Worm (Caenorhabditis elegans) whole organism, mixed stage, embryonic: ENCODE measurements around the gene nhr-67.

Source experiments
- M03D4.4 ChIP-seq: sonication (generic microtip); optimal IDR thresholded peaks from 2 replicates; lab custom pipeline; 2017; ENCODE audit warnings: mild to moderate bottlenecking, missing genetic modification characterization, missing compliant biosample characterization
- bed-3 ChIP-seq: fragments of 200-800 bp; sonication (Bioruptor generic); optimal IDR thresholded peaks from 3 replicates; lab custom pipeline; 2018; ENCODE audit warnings: mild to moderate bottlenecking, missing genetic modification characterization, moderate library complexity, missing compliant biosample characterization
- blmp-1 ChIP-seq: fragments of 150-350 bp; optimal IDR thresholded peaks from 2 replicates; lab custom pipeline; 2014; ENCODE audit warnings: missing biosample characterization, missing genetic modification characterization
- ceh-39 ChIP-seq: fragments of 150-350 bp; optimal IDR thresholded peaks from 2 replicates; lab custom pipeline; 2014; ENCODE audit warnings: missing biosample characterization, missing genetic modification characterization
- ceh-43 ChIP-seq: fragments of 200-800 bp; sonication (Bioruptor generic); optimal IDR thresholded peaks from 2 replicates; lab custom pipeline; 2018; ENCODE audit warnings: mild to moderate bottlenecking, missing genetic modification characterization, moderate library complexity, missing compliant biosample characterization
- ceh-83 ChIP-seq: fragments of 200-800 bp; sonication (Bioruptor generic); optimal IDR thresholded peaks from 2 replicates; lab custom pipeline; 2018; ENCODE audit warnings: mild to moderate bottlenecking, missing genetic modification characterization, missing compliant biosample characterization
- ces-1 ChIP-seq: fragments of 150-350 bp; optimal IDR thresholded peaks from 2 replicates; lab custom pipeline; 2014; ENCODE audit warnings: missing biosample characterization, missing genetic modification reagents, missing genetic modification characterization
- cnd-1 ChIP-seq: fragments of 200-800 bp; sonication (Bioruptor generic); optimal IDR thresholded peaks from 2 replicates; lab custom pipeline; 2018; ENCODE audit warnings: mild to moderate bottlenecking, missing genetic modification characterization, missing compliant biosample characterization
- drap-1 ChIP-seq: fragments of 200-800 bp; sonication (Bioruptor generic); optimal IDR thresholded peaks from 3 replicates; lab custom pipeline; 2018; ENCODE audit warnings: mild to moderate bottlenecking, missing genetic modification characterization, missing compliant biosample characterization
- elt-1 ChIP-seq: sonication (generic microtip); optimal IDR thresholded peaks from 2 replicates; lab custom pipeline; 2017; ENCODE audit warnings: missing genetic modification characterization, mild to moderate bottlenecking, missing compliant biosample characterization, antibody characterized with exemption, moderate library complexity, borderline replicate concordance; ENCODE audit not compliant: insufficient read depth
- elt-3 ChIP-seq: fragments of 150-350 bp; optimal IDR thresholded peaks from 2 replicates; lab custom pipeline; 2014; ENCODE audit warnings: missing biosample characterization, missing genetic modification characterization
- flh-1 ChIP-seq: fragments of 200-800 bp; sonication (Bioruptor generic); optimal IDR thresholded peaks from 2 replicates; lab custom pipeline; 2018; ENCODE audit warnings: mild to moderate bottlenecking, missing genetic modification characterization, moderate library complexity, missing compliant biosample characterization
- ham-2 ChIP-seq: fragments of 200-800 bp; sonication (Bioruptor generic); optimal IDR thresholded peaks from 2 replicates; lab custom pipeline; 2018; ENCODE audit warnings: mild to moderate bottlenecking, missing genetic modification characterization, missing compliant biosample characterization
- hlh-1 ChIP-seq: fragments of 150-350 bp; optimal IDR thresholded peaks from 2 replicates; lab custom pipeline; 2014; ENCODE audit warnings: missing biosample characterization, missing genetic modification reagents, missing genetic modification characterization
- lin-13 ChIP-seq: fragments of 150-350 bp; optimal IDR thresholded peaks from 2 replicates; lab custom pipeline; 2014; ENCODE audit warnings: missing biosample characterization, missing genetic modification characterization
- lin-32 ChIP-seq: fragments of 200-800 bp; sonication (Bioruptor generic); optimal IDR thresholded peaks from 2 replicates; lab custom pipeline; 2018; ENCODE audit warnings: mild to moderate bottlenecking, missing genetic modification characterization, missing compliant biosample characterization
- lsy-2 ChIP-seq: fragments of 150-350 bp; optimal IDR thresholded peaks from 2 replicates; lab custom pipeline; 2014; ENCODE audit warnings: missing biosample characterization, missing genetic modification characterization
- mab-5 ChIP-seq: fragments of 150-350 bp; optimal IDR thresholded peaks from 2 replicates; lab custom pipeline; 2014; ENCODE audit warnings: missing biosample characterization, missing genetic modification characterization
- mep-1 ChIP-seq: fragments of 150-350 bp; optimal IDR thresholded peaks from 2 replicates; lab custom pipeline; 2017; ENCODE audit warnings: missing biosample characterization, missing genetic modification reagents, missing genetic modification characterization, inconsistent platforms
- mls-2 ChIP-seq: sonication (generic microtip); optimal IDR thresholded peaks from 2 replicates; lab custom pipeline; 2016; ENCODE audit warnings: mild to moderate bottlenecking, missing genetic modification characterization, moderate library complexity, missing compliant biosample characterization
- nhr-12 ChIP-seq: fragments of 150-350 bp; optimal IDR thresholded peaks from 2 replicates; lab custom pipeline; 2014; ENCODE audit warnings: missing biosample characterization, missing genetic modification characterization
- nhr-2 ChIP-seq: fragments of 150-350 bp; optimal IDR thresholded peaks from 2 replicates; lab custom pipeline; 2014; ENCODE audit warnings: missing biosample characterization, missing genetic modification characterization
- nhr-237 ChIP-seq: fragments of 150-350 bp; optimal IDR thresholded peaks from 2 replicates; lab custom pipeline; 2014; ENCODE audit warnings: missing biosample characterization, missing genetic modification characterization
- nhr-28 ChIP-seq: fragments of 150-350 bp; optimal IDR thresholded peaks from 2 replicates; lab custom pipeline; 2014; ENCODE audit warnings: missing biosample characterization, missing genetic modification characterization
- nhr-76 ChIP-seq: sonication (generic microtip); optimal IDR thresholded peaks from 2 replicates; lab custom pipeline; 2017; ENCODE audit warnings: missing biosample characterization, missing genetic modification characterization
- pha-4 ChIP-seq: fragments of 150-350 bp; optimal IDR thresholded peaks from 2 replicates; lab custom pipeline; 2018; ENCODE audit warnings: missing biosample characterization, missing genetic modification reagents, missing genetic modification characterization
- sem-2 ChIP-seq: fragments of 200-800 bp; sonication (Bioruptor generic); optimal IDR thresholded peaks from 2 replicates; lab custom pipeline; 2018; ENCODE audit warnings: mild to moderate bottlenecking, missing genetic modification characterization, missing compliant biosample characterization
- snpc-4 ChIP-seq: fragments of 150-350 bp; optimal IDR thresholded peaks from 2 replicates; lab custom pipeline; 2014; ENCODE audit warnings: missing biosample characterization, missing genetic modification characterization
- sptf-1 ChIP-seq: sonication (generic microtip); optimal IDR thresholded peaks from 2 replicates; lab custom pipeline; 2017; ENCODE audit warnings: mild to moderate bottlenecking, missing genetic modification characterization, moderate library complexity, missing compliant biosample characterization
- tbx-8 ChIP-seq: fragments of 200-800 bp; sonication (Bioruptor generic); optimal IDR thresholded peaks from 2 replicates; lab custom pipeline; 2018; ENCODE audit warnings: mild to moderate bottlenecking, missing genetic modification characterization, moderate library complexity, missing compliant biosample characterization
- unc-120 ChIP-seq: sonication (generic microtip); optimal IDR thresholded peaks from 2 replicates; lab custom pipeline; 2017; ENCODE audit warnings: missing genetic modification characterization, missing compliant biosample characterization; ENCODE audit not compliant: poor library complexity, severe bottlenecking
- unc-39 ChIP-seq: fragments of 150-350 bp; optimal IDR thresholded peaks from 2 replicates; lab custom pipeline; 2014; ENCODE audit warnings: missing biosample characterization, missing genetic modification characterization
- unc-62 ChIP-seq: fragments of 150-350 bp; optimal IDR thresholded peaks from 2 replicates; lab custom pipeline; 2014; ENCODE audit warnings: missing biosample characterization, missing genetic modification reagents, missing genetic modification characterization
- zip-8 ChIP-seq: fragments of 150-350 bp; optimal IDR thresholded peaks from 2 replicates; lab custom pipeline; 2014; ENCODE audit warnings: missing biosample characterization, missing genetic modification characterization
- ztf-11 ChIP-seq: fragments of 150-350 bp; optimal IDR thresholded peaks from 2 replicates; lab custom pipeline; 2014; ENCODE audit warnings: missing biosample characterization, missing genetic modification characterization

The nhr-67 gene

DNA sequence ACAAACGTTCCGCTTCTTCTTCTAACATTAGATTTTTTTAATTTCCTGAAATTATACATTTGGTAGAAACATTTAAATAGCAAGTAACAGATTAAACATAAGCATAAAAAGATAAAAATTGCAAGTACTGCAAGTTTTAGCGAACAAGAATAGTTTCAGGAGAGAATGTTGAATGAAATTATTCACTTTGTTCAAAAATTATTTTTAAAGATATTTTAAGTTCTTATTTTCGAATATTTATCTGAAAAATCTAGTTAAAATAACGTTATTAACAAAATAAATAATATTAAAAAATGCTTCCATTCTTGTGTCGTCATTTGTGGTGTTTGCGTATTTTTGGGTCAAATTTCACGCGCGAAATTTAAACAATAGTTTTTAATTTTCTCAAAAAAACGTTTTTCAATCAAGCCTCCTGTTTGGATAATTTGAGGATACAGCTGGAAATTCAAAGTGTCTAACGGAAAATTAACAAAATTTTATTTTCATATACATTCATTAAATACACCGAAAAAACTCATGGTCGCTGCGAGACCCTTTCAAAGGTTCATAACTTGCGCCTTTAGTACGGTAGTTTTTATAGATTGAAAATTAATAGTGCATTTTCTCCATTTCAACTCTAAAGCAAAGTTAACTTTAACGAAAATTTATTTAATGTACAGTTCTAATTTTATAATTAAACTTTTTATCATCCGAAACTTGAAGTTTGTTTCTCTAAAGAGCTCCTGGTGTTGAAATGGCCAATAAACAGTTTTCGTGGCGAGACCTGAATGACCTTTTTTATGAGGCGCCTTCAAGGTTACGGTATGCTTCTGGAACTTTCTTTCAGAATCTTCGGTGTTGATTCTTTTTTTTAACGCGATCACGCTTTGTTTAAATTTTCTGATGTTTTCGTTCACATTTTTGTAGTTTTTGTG is 27.0 kb upstream of the nhr-67 start, which contains the start of gene skih-2:
Gene skih-2 (minus strand): TSS at position 51 of the 914 bp plus-strand sequence.
- TF ChIP-seq lin-32 (GFP tag; lab: Kevin White, UChicago) = no peak
- no peak for TF ChIP-seq mab-5 (tag; lab: Kevin White, UChicago)
- TF ChIP-seq blmp-1 (tag; lab: Kevin White, UChicago) = no peak
- no peak for TF ChIP-seq cnd-1 (tag; lab: Kevin White, UChicago)
- no peak for TF ChIP-seq drap-1
- TF ChIP-seq ztf-11 (tag; lab: Kevin White, UChicago) = no peak
- TF ChIP-seq ces-1 = peak; percentile 89
- TF ChIP-seq bed-3 (GFP tag; lab: Kevin White, UChicago) = no peak
- TF ChIP-seq ham-2 (GFP tag; lab: Kevin White, UChicago) = no peak
- TF ChIP-seq flh-1 (GFP tag; lab: Kevin White, UChicago) = no peak
- no peak for TF ChIP-seq nhr-28 (tag; lab: Kevin White, UChicago)
- TF ChIP-seq lsy-2 (tag; lab: Kevin White, UChicago) = peak; percentile 65
- no peak for TF ChIP-seq sptf-1 (tag; lab: Kevin White, UChicago)
- no peak for TF ChIP-seq tbx-8
- peak; percentile 64 for TF ChIP-seq unc-39 (tag; lab: Kevin White, UChicago)
- no peak for TF ChIP-seq zip-8 (tag; lab: Kevin White, UChicago)
- no peak for TF ChIP-seq nhr-2 (tag; lab: Kevin White, UChicago)
- peak; percentile 27 for TF ChIP-seq nhr-237 (tag; lab: Kevin White, UChicago)
- no peak for TF ChIP-seq hlh-1 (tag; lab: Kevin White, UChicago)
- TF ChIP-seq ceh-43 (GFP tag; lab: Kevin White, UChicago) = no peak
- TF ChIP-seq M03D4.4 (tag; lab: Kevin White, UChicago) = no peak
- TF ChIP-seq nhr-12 (tag; lab: Kevin White, UChicago) = no peak
- peak; percentile 32 for TF ChIP-seq mep-1 (tag; lab: Kevin White, UChicago)
- TF ChIP-seq ceh-39 (tag; lab: Kevin White, UChicago) = no peak
- no peak for TF ChIP-seq elt-3 (tag; lab: Kevin White, UChicago)
- no peak for TF ChIP-seq lin-13 (tag; lab: Kevin White, UChicago)
- TF ChIP-seq sem-2 = no peak
- TF ChIP-seq nhr-76 (tag; lab: Kevin White, UChicago) = no peak
- TF ChIP-seq unc-62 (GFP tag; lab: Kevin White, UChicago) = no peak
- no peak for TF ChIP-seq mls-2 (tag; lab: Kevin White, UChicago)
- TF ChIP-seq elt-1 (tag; lab: Kevin White, UChicago) = no peak
- TF ChIP-seq pha-4 = peak; percentile 26
- no peak for TF ChIP-seq unc-120
- TF ChIP-seq ceh-83 (GFP tag; lab: Kevin White, UChicago) = no peak
- no peak for TF ChIP-seq snpc-4

DNA sequence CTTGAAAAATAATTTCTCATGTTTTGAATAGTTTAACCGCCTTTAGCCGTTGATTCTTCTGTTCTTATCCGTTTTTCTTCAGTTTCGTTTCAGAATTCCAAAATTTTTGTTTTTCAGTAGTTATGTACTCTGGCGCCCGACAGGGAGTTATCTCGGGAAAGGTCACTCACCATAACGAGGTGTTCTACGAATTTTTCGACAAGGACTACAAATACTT is 26.4 kb upstream of the nhr-67 start, which contains the start of gene F01G4.4:
Gene F01G4.4 (plus strand): TSS at position 118 of the 217 bp plus-strand sequence.
- TF ChIP-seq ceh-43 (GFP tag; lab: Kevin White, UChicago) = no peak

DNA sequence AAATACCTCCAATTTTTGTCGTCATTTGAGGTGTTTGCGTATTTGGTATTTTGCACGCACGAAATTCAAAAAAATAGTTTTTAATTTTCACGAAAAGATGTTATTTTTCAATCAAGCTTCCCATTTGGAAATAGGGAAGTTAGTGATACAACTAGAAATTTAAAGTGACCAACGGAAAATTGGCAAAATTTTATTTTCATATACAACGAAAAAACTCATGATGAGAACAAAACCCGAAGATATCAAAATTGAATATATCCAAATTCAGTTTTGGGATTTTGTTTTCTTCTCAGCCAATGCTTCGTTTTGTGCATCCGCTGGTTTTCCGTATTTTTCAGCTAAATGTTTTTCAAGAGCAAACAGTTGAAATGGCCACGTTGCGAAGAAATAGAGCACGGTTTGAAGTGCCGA is 23.6 kb upstream of the nhr-67 start:
- TF ChIP-seq ces-1 = no peak
- no peak for TF ChIP-seq M03D4.4 (tag; lab: Kevin White, UChicago)
- TF ChIP-seq ham-2 (GFP tag; lab: Kevin White, UChicago) = no peak
- TF ChIP-seq nhr-2 (tag; lab: Kevin White, UChicago) = no peak
- TF ChIP-seq unc-120 = no peak
- no peak for TF ChIP-seq nhr-28 (tag; lab: Kevin White, UChicago)
- no peak for TF ChIP-seq mep-1 (tag; lab: Kevin White, UChicago)
- no peak for TF ChIP-seq lsy-2 (tag; lab: Kevin White, UChicago)
- no peak for TF ChIP-seq nhr-237 (tag; lab: Kevin White, UChicago)
- TF ChIP-seq sptf-1 (tag; lab: Kevin White, UChicago) = no peak
- no peak for TF ChIP-seq unc-62 (GFP tag; lab: Kevin White, UChicago)
- no peak for TF ChIP-seq zip-8 (tag; lab: Kevin White, UChicago)
- TF ChIP-seq ceh-43 (GFP tag; lab: Kevin White, UChicago) = no peak
- TF ChIP-seq ceh-83 (GFP tag; lab: Kevin White, UChicago) = no peak
- no peak for TF ChIP-seq flh-1 (GFP tag; lab: Kevin White, UChicago)
- no peak for TF ChIP-seq lin-13 (tag; lab: Kevin White, UChicago)
- TF ChIP-seq sem-2 = no peak
- TF ChIP-seq unc-39 (tag; lab: Kevin White, UChicago) = no peak
